Worm (Caenorhabditis elegans) whole organism, early embryonic: ENCODE data around the gene popl-5.
A peak's percentile ranks its signal among the peaks of the same experiment; 100 is the strongest.

ENCODE experiments used
- B0310.2 ChIP-seq: sonication (generic microtip); optimal IDR thresholded peaks from 2 replicates; lab custom pipeline; 2016; ENCODE audit warnings: mild to moderate bottlenecking, missing genetic modification characterization, missing compliant biosample characterization
- F13C5.2 ChIP-seq: sonication (generic microtip); optimal IDR thresholded peaks from 2 replicates; lab custom pipeline; 2017; ENCODE audit warnings: mild to moderate bottlenecking, missing genetic modification characterization, inconsistent platforms, missing compliant biosample characterization
- aly-1 ChIP-seq: sonication (generic microtip); optimal IDR thresholded peaks from 2 replicates; lab custom pipeline; 2016; ENCODE audit warnings: missing genetic modification characterization, missing compliant biosample characterization
- ama-1 ChIP-seq: fragments of 150-350 bp; optimal IDR thresholded peaks from 2 replicates; lab custom pipeline; 2014
- ceh-13 ChIP-seq: fragments of 200-800 bp; sonication (Bioruptor generic); optimal IDR thresholded peaks from 2 replicates; lab custom pipeline; 2018; ENCODE audit warnings: mild to moderate bottlenecking, missing genetic modification characterization, missing compliant biosample characterization
- ceh-36 ChIP-seq: sonication (generic microtip); optimal IDR thresholded peaks from 2 replicates; lab custom pipeline; 2016; ENCODE audit warnings: missing genetic modification characterization, inconsistent platforms, missing compliant biosample characterization
- ets-7 ChIP-seq: sonication (generic microtip); optimal IDR thresholded peaks from 2 replicates; lab custom pipeline; 2016; ENCODE audit warnings: missing genotype, missing genetic modification characterization, missing compliant biosample characterization
- flt-1 ChIP-seq: fragments of 200-800 bp; sonication (Bioruptor generic); IDR thresholded peaks from 2 replicates; pipeline ENCODE4 v1.3.6; 2022; ENCODE audit warnings: missing genetic modification characterization, missing compliant biosample characterization
- hmbx-1 ChIP-seq: sonication (generic microtip); optimal IDR thresholded peaks from 2 replicates; lab custom pipeline; 2016; ENCODE audit warnings: mild to moderate bottlenecking, missing genetic modification characterization, missing compliant biosample characterization
- hmg-4 ChIP-seq: fragments of 200-800 bp; sonication (Bioruptor generic); optimal IDR thresholded peaks from 2 replicates; lab custom pipeline; 2018; ENCODE audit warnings: mild to moderate bottlenecking, missing genetic modification characterization, missing compliant biosample characterization
- hnd-1 ChIP-seq: sonication (generic microtip); optimal IDR thresholded peaks from 2 replicates; lab custom pipeline; 2016; ENCODE audit warnings: missing genetic modification characterization, missing compliant biosample characterization
- pes-1 ChIP-seq: fragments of 200-800 bp; sonication (Bioruptor generic); IDR thresholded peaks from 2 replicates; pipeline ENCODE4 v1.3.6; 2022; ENCODE audit warnings: missing genetic modification reagents, missing genetic modification characterization, missing compliant biosample characterization
- scrt-1 ChIP-seq: fragments of 200-800 bp; sonication (Bioruptor generic); IDR thresholded peaks from 2 replicates; pipeline ENCODE4 v1.3.6; 2022; ENCODE audit warnings: missing genetic modification characterization, missing compliant biosample characterization
- sea-1 ChIP-seq: fragments of 200-800 bp; sonication (Bioruptor generic); conservative IDR thresholded peaks from 2 replicates; pipeline ENCODE4 v1.3.6; 2022; ENCODE audit warnings: missing genetic modification characterization, missing compliant biosample characterization
- tbx-11 ChIP-seq: fragments of 200-800 bp; sonication (Bioruptor generic); IDR thresholded peaks from 2 replicates; pipeline ENCODE4 v1.3.6; 2022; ENCODE audit warnings: missing genetic modification characterization, missing compliant biosample characterization
- tbx-37 ChIP-seq: fragments of 200-800 bp; sonication (Bioruptor generic); conservative IDR thresholded peaks from 2 replicates; pipeline ENCODE4 v1.3.6; 2022; ENCODE audit warnings: missing genetic modification reagents, missing genetic modification characterization, missing compliant biosample characterization
- tra-4 ChIP-seq: sonication (generic microtip); optimal IDR thresholded peaks from 2 replicates; lab custom pipeline; 2017; ENCODE audit warnings: missing genetic modification characterization, missing compliant biosample characterization

The popl-5 gene

DNA sequence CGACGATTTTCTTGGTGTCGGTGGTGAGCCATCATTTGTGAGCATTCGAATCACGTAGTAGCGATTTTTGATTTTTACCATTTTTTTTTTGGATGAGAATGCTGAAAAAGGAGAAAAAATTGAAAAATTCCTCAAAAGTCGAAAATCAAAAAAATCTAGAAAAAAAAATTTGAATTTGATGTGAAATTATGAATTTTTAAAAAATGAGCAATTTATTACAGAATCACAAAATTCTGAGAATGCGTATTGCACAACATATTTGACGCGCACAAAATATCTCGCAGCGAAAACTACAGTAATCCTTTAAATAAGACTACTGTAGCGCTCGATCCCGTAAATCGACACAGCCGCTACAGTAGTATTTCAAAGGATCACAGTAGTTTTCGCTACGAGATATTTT lies at the start of gene popl-5:
Gene popl-5, minus strand, starts transcription at position 101 of the 400 bp plus-strand sequence.
- no peak for TF ChIP-seq sea-1 (GFP tag; lab: Robert Waterston, UW)
- no peak for TF ChIP-seq scrt-1
- no peak for TF ChIP-seq F13C5.2 (tag; lab: Kevin White, UChicago)

DNA sequence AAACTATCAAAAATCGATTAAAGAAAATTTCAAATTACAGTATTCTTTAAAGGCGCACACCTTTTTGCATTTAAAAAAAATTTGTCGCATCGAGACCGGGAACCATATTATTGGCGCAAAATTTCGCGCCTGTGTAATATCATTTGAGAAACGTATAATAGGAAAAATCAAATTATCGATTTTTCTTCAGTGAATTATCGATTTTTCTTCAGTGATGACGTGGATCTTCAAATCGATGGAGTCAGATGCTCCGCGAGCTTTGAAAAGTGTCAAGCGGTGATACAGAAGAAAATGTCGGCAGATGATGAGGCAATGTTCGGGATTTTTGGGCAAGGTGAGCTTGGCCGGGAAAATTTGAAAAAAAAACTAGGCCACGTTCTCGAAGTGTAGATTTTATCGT lies 48.3 kb upstream of the popl-5 start:
- no peak for TF ChIP-seq aly-1 (tag; lab: Kevin White, UChicago)
- TF ChIP-seq ceh-13 (GFP tag; lab: Kevin White, UChicago), result no peak
- no peak for TF ChIP-seq B0310.2
- no peak for TF ChIP-seq F13C5.2 (tag; lab: Kevin White, UChicago)
- no peak for TF ChIP-seq ama-1 (lab: Kevin White, UChicago)
- TF ChIP-seq pes-1 (GFP tag; lab: Robert Waterston, UW), result no peak
- no peak for TF ChIP-seq tbx-11 (GFP tag; lab: Robert Waterston, UW)

DNA sequence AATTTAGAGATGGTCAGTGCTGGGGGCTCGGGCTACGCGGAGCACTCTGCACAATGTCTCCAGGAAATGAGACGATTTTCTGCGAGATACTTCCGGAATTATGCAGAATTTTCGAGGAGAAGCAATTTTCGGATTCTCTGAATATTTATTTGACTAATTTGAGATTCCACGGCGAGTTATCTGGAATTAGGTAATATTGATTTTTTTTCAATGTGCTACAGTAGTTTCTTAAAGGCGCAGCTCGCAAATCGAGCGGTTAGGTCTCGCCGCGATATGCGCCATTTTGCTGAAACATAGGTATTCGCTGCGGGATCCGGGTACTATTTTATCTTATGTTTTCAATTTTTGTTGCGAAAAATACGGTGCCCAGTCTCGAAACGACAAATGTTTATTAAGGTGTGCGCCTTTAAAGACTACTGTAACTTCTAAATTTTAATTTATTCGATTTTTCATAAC lies 47.5 kb upstream of the popl-5 start, which contains the start of gene nrps-1:
Gene nrps-1, plus strand, starts transcription at position 51 of the 456 bp plus-strand sequence.
- TF ChIP-seq aly-1 (tag; lab: Kevin White, UChicago), result no peak

DNA sequence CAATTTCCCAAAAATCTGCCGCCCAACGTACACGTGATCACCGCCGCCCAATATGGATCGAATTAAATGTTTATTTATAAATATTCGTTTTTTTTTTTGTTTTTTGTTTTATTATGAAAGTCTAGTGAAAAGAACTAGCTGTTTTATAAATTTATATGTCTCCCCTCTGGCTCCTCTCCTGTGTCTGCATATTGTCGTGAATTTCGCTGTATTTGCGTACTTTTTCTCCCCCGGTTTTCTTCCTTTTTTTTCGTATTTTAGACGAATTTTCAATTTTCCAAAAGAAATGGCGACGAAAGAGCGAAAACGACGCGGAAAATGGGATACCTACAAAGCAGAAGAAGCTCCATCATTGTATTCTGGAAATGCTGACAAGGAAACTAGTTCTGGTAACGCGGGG lies 39.3 kb upstream of the popl-5 start, which contains the start of gene xpb-1:
Gene xpb-1, plus strand, starts transcription at position 262 of the 400 bp plus-strand sequence.
- TF ChIP-seq hmg-4 (GFP tag; lab: Kevin White, UChicago), result no peak
- no peak for TF ChIP-seq sea-1 (GFP tag; lab: Robert Waterston, UW)
- TF ChIP-seq tbx-11 (GFP tag; lab: Robert Waterston, UW), result no peak
- TF ChIP-seq ceh-36 (tag; lab: Kevin White, UChicago), result no peak
- TF ChIP-seq flt-1 (GFP tag; lab: Robert Waterston, UW), result no peak
- no peak for TF ChIP-seq ama-1 (lab: Kevin White, UChicago)
- TF ChIP-seq ets-7 (tag; lab: Kevin White, UChicago), result no peak

DNA sequence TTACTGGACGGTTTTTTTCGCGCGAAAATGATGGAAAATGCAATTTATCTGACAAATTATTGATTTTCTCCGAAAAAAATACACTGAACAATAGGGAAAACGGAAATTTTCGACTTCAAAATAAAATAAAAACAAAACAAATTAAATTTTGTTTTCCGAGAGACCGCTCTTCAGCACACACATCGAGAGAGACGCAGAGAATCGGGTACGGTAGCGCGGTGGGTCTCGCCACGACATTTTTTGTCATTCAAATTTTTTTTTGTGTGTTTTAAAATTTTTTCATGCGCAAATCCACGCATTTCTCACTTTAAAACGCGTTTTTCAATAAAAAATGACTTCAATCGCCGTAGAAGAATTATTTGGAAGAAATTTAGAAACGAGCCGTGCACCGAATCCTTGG lies 36.9 kb upstream of the popl-5 start:
- no peak for TF ChIP-seq ceh-36 (tag; lab: Kevin White, UChicago)
- TF ChIP-seq scrt-1, result no peak
- TF ChIP-seq aly-1 (tag; lab: Kevin White, UChicago), result no peak
- TF ChIP-seq hnd-1 (tag; lab: Kevin White, UChicago), result no peak
- TF ChIP-seq hmg-4 (GFP tag; lab: Kevin White, UChicago), result no peak
- no peak for TF ChIP-seq tbx-11 (GFP tag; lab: Robert Waterston, UW)
- no peak for TF ChIP-seq ama-1 (lab: Kevin White, UChicago)

DNA sequence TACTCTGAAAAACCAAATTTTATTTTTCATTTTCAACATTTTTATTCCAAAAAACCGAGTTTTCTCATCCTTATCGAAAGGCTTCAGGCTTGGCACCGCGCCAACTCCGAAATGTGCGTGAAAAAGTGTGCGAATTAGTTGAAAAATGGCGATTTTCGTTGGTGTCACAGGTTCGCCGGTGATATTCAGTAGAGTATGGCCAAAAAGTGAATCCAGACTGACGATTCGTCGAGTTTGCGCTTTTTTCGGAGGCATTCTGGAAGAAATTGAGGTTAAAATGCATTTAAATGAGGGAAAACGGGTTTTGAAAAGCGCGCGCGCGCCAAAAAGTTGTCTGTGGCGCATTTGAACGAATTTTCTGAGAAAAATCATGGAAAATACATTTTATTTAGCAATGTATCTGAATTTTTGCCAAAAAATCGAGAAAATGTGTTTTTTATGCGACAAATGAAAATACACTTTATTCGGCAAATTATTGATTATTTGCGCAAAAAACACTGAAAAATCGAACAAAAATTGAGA lies 36.4 kb upstream of the popl-5 start, which contains the start of the genes Y66D12A.16 and such-1:
Gene Y66D12A.16, plus strand, starts transcription at position 51 of the 522 bp plus-strand sequence.
Gene such-1, minus strand, starts transcription at position 256 of the 522 bp plus-strand sequence.
- TF ChIP-seq tbx-11 (GFP tag; lab: Robert Waterston, UW) (no peak), F13C5.2 (tag; lab: Kevin White, UChicago) (no peak), tra-4 (tag; lab: Kevin White, UChicago) (no peak), hmbx-1 (tag; lab: Kevin White, UChicago) (no peak), sea-1 (GFP tag; lab: Robert Waterston, UW) (no peak), scrt-1 (no peak), flt-1 (GFP tag; lab: Robert Waterston, UW) (no peak), pes-1 (GFP tag; lab: Robert Waterston, UW) (no peak), aly-1 (tag; lab: Kevin White, UChicago) (no peak), hmg-4 (GFP tag; lab: Kevin White, UChicago) (no peak), ama-1 (lab: Kevin White, UChicago) (no peak), ceh-36 (tag; lab: Kevin White, UChicago) (no peak), ets-7 (tag; lab: Kevin White, UChicago) (no peak)

DNA sequence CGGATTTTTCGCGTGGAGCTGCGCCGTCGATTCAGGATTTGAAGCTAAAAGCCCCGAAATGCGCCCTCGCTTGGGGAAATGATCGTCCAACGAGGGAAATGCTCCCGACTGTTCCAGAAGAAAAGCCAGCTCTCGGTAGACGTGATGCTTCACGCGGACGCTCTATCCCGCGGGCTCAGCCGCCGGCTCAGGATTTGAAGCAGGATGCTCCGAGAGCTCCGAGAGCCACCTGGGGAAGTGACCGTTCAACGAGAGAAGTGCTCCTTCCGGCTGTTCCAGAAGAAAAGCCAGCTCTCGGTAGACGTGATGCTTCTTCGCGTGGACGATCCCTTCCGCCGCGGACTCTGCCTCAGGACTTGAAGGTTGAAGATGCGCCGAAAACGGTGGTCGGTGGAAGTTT lies 23.7 kb upstream of the popl-5 start:
- TF ChIP-seq hmg-4 (GFP tag; lab: Kevin White, UChicago), result no peak
- TF ChIP-seq aly-1 (tag; lab: Kevin White, UChicago), result no peak
- TF ChIP-seq F13C5.2 (tag; lab: Kevin White, UChicago), result no peak
- TF ChIP-seq B0310.2, result no peak
- TF ChIP-seq sea-1 (GFP tag; lab: Robert Waterston, UW), result no peak
- no peak for TF ChIP-seq ceh-36 (tag; lab: Kevin White, UChicago)
- TF ChIP-seq tbx-37 (GFP tag; lab: Robert Waterston, UW), result no peak
- no peak for TF ChIP-seq flt-1 (GFP tag; lab: Robert Waterston, UW)
- TF ChIP-seq tbx-11 (GFP tag; lab: Robert Waterston, UW), result no peak

DNA sequence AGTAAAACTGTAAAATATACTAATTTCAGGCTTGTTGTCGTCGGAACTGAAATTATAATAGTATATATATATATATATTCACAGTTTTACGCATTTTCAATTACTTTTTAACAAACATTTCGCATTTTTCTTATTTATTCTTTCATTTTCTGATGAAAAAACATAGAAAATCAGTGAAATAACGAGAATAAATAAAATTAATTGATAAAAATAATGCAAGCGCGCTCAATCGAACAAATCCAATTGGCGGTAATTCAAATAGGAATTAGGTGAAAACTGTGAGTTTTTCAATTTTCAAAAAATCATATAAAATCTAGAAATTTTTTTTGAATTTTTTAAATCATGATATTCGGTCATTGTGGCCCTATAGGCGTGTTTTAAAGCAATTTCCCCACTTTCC lies 23.0 kb upstream of the popl-5 start:
- TF ChIP-seq tra-4 (tag; lab: Kevin White, UChicago), result no peak

DNA sequence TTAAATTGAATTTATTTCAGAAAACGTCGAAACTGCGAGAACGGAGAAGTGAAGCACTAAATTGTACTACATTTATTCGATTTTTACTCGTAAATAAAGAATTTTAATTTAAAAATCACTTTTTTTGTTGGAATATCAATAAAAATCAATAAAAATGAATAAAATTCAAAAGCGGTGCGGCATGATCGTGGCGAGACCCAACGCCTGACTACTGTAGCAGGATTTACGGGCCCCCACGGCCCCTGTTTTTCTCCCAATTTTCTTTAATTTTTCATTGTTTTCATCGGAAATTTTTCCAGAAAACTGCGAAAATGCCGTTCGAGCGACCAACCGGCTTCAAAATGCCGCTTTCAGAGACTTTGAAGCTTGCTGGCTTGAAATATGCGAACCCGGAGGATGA lies 21.7 kb upstream of the popl-5 start, which contains the start of gene Y66D12A.19:
Gene Y66D12A.19, plus strand, starts transcription at position 266 of the 400 bp plus-strand sequence.
- TF ChIP-seq pes-1 (GFP tag; lab: Robert Waterston, UW) (0 out of 2 replicates have a peak, but pooled peaks have one; percentile 34), scrt-1 (no peak)
